Worm (Caenorhabditis elegans): ENCODE results near the gene ztf-22.

Gene ztf-22

ce11 chrII:13291406-13292124 is 5.9 kb upstream of the ztf-22 start (continued):
- 0 out of 2 replicates have a peak, but pooled peaks have one; percentile 33 for TF ChIP-seq nhr-42 (GFP tag; IDR thresholded peaks at IDR 0.05)
- TF ChIP-seq aha-1 (tag): peak; percentile 95
- peak; percentile 94 for TF ChIP-seq hlh-11 (tag; optimal IDR thresholded peaks at IDR 0.05)
- TF ChIP-seq jun-1 (tag; optimal IDR thresholded peaks at IDR 0.05): no peak
- TF ChIP-seq lin-29 (GFP tag; IDR thresholded peaks at IDR 0.05): no peak
- no peak for TF ChIP-seq cey-2 (tag; optimal IDR thresholded peaks at IDR 0.05; ENCODE audit: borderline replicate concordance, insufficient read depth)
- peak; percentile 16 for TF ChIP-seq mes-2 (tag; optimal IDR thresholded peaks at IDR 0.05; ENCODE audit: poor library complexity, severe bottlenecking)
- TF ChIP-seq daf-16 (GFP tag; optimal IDR thresholded peaks at IDR 0.05): no peak
- TF ChIP-seq daf-16 (tag; optimal IDR thresholded peaks at IDR 0.05): no peak
- peak; percentile 94 for TF ChIP-seq nhr-28 (tag; optimal IDR thresholded peaks at IDR 0.05)
- TF ChIP-seq nhr-11 (tag; optimal IDR thresholded peaks at IDR 0.05): peak; percentile 71
- TF ChIP-seq nhr-48 (tag; optimal IDR thresholded peaks at IDR 0.05): peak; percentile 37

- 0 out of 2 replicates have a peak, but pooled peaks have one; percentile 8 for TF ChIP-seq T26A8.4 (GFP tag; IDR thresholded peaks at IDR 0.05)
- TF ChIP-seq set-16 (GFP tag; IDR thresholded peaks at IDR 0.05): peak; percentile 48
- TF ChIP-seq dve-1 (tag; optimal IDR thresholded peaks at IDR 0.05; ENCODE audit: insufficient read depth): peak; percentile 2
- TF ChIP-seq T20F7.1 (GFP tag; optimal IDR thresholded peaks at IDR 0.05): no peak
- no peak for TF ChIP-seq nhr-111 (GFP tag; optimal IDR thresholded peaks at IDR 0.05)
- TF ChIP-seq D1046.2 (GFP tag; IDR thresholded peaks at IDR 0.05): peak; percentile 38; the same call in 1 of the 2 replicates
- TF ChIP-seq hmg-1.1 (GFP tag; IDR thresholded peaks at IDR 0.05): no peak
- TF ChIP-seq snpc-1.2 (GFP tag; IDR thresholded peaks at IDR 0.05): no peak
- TF ChIP-seq attf-4 (tag; optimal IDR thresholded peaks at IDR 0.05): no peak
- TF ChIP-seq unc-62 (GFP tag; optimal IDR thresholded peaks at IDR 0.05 in 1 of 2): peak in 1 of 2 experiments; percentile 84
- TF ChIP-seq unc-62 (tag; optimal IDR thresholded peaks at IDR 0.05): no peak
- no peak for TF ChIP-seq daf-16 (GFP tag; optimal IDR thresholded peaks at IDR 0.05)
- TF ChIP-seq daf-16 (tag; optimal IDR thresholded peaks at IDR 0.05): peak; percentile 12
- TF ChIP-seq ceh-28 (tag; optimal IDR thresholded peaks at IDR 0.05): no peak
- TF ChIP-seq ceh-44 (GFP tag; IDR thresholded peaks at IDR 0.05): no peak
- TF ChIP-seq nhr-25 (tag; optimal IDR thresholded peaks at IDR 0.05; ENCODE audit: borderline replicate concordance, insufficient read depth): no peak
- no peak for TF ChIP-seq gei-8 (GFP tag; optimal IDR thresholded peaks at IDR 0.05)
- TF ChIP-seq tag-97 (GFP tag; IDR thresholded peaks at IDR 0.05): 0 out of 2 replicates have a peak, but pooled peaks have one; percentile 8
- peak; percentile 75 for TF ChIP-seq aha-1 (tag)
- no peak for TF ChIP-seq mdt-29 (GFP tag; IDR thresholded peaks at IDR 0.05)
- TF ChIP-seq egl-43 (GFP tag; IDR thresholded peaks at IDR 0.05): no peak
- peak; percentile 17 for TF ChIP-seq nhr-28 (tag; optimal IDR thresholded peaks at IDR 0.05)
Measured at ce11 chrII:13290518-13291286, 5.1 kb upstream of the ztf-22 start.

- TF ChIP-seq F44E2.7 (GFP tag; IDR thresholded peaks at IDR 0.05) (0 out of 2 replicates have a peak, but pooled peaks have one; percentile 43), dmd-8 (GFP tag; IDR thresholded peaks at IDR 0.05) (peak; percentile 33; the same call in 1 of the 2 replicates), D1046.2 (GFP tag; IDR thresholded peaks at IDR 0.05) (0 out of 2 replicates have a peak, but pooled peaks have one; percentile 21), lin-13 (GFP tag; optimal IDR thresholded peaks at IDR 0.05) (peak; percentile 3), nhr-6 (tag; optimal IDR thresholded peaks at IDR 0.05) (no peak), spr-3 (GFP tag; optimal IDR thresholded peaks at IDR 0.05) (no peak), set-16 (GFP tag; IDR thresholded peaks at IDR 0.05) (peak; percentile 64)
Measured at ce11 chrII:13289891-13290290, 4.3 kb upstream of the ztf-22 start.

All from whole organism, L4 larva.